Fruit fly (Drosophila melanogaster): ENCODE data around the gene nudC.

Gene nudC

DNA sequence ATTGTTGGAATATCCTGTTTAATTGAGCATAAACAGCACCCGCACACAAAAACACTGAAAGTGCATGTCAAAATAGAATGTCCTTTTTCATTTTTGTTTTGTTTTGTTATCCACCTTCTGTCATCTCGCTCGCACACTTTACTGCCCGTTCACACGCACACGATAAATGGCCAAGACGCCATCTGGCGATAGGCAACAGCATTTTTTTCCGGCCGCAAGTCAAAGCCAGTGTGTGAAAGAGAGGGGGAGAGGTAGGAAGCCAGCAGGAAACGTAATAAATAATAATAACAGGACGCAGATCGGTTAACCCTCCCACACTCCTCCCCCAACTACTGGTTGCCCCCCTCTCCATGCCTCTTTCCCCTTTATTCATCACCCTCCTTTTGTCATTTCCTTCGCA lies 34.9 kb upstream of the nudC start (continued):
- peak; percentile 23 for TF ChIP-seq CG6854 (GFP tag; optimal IDR thresholded peaks at IDR 0.05)
- peak; percentile 2 for TF ChIP-seq CG10669 (GFP tag; optimal IDR thresholded peaks at IDR 0.05)
- no peak for TF ChIP-seq CG16779 (tag; optimal IDR thresholded peaks at IDR 0.05)
- TF ChIP-seq CG6163 (GFP tag; IDR thresholded peaks at IDR 0.05), result peak; percentile 58; the same call in 2 of the 3 replicates
- TF ChIP-seq CG6792 (GFP tag; optimal IDR thresholded peaks at IDR 0.05), result peak; percentile 4
- 0 out of 2 replicates have a peak, but pooled peaks have one; percentile 7 for TF ChIP-seq CG15336 (GFP tag; IDR thresholded peaks at IDR 0.05)
- TF ChIP-seq Smox (GFP tag; optimal IDR thresholded peaks at IDR 0.05), result no peak
- TF ChIP-seq fd85E (GFP tag; optimal IDR thresholded peaks at IDR 0.05), result no peak
- no peak for TF ChIP-seq CG3032 (tag; optimal IDR thresholded peaks at IDR 0.05)
- TF ChIP-seq CG6808 (GFP tag; optimal IDR thresholded peaks at IDR 0.05), result peak; percentile 60
- no peak for TF ChIP-seq CG32006 (GFP tag; optimal IDR thresholded peaks at IDR 0.05)

dm6 chr3L:16772755-16773523 lies 31.9 kb upstream of the nudC start:
- TF ChIP-seq CG10631 (GFP tag; optimal IDR thresholded peaks at IDR 0.05) (no peak), Sox15 (GFP tag; optimal IDR thresholded peaks at IDR 0.05) (no peak), lz (GFP tag; optimal IDR thresholded peaks at IDR 0.05) (no peak), CG6276 (GFP tag; optimal IDR thresholded peaks at IDR 0.05) (no peak), fd85E (GFP tag; optimal IDR thresholded peaks at IDR 0.05) (no peak), dac (GFP tag; optimal IDR thresholded peaks at IDR 0.05) (no peak)

- peak; percentile 8 for TF ChIP-seq Eip75B (GFP tag; optimal IDR thresholded peaks at IDR 0.05)
- no peak for TF ChIP-seq CG3919 (GFP tag; optimal IDR thresholded peaks at IDR 0.05)
- no peak for TF ChIP-seq CG8319 (GFP tag; optimal IDR thresholded peaks at IDR 0.05)
- no peak for TF ChIP-seq net (GFP tag; optimal IDR thresholded peaks at IDR 0.05)
- no peak for TF ChIP-seq dac (GFP tag; optimal IDR thresholded peaks at IDR 0.05)
- TF ChIP-seq acj6 (GFP tag; optimal IDR thresholded peaks at IDR 0.05), result peak; percentile 58
- peak; percentile 34 for TF ChIP-seq CG3032 (tag; optimal IDR thresholded peaks at IDR 0.05)
- TF ChIP-seq Smox (GFP tag; optimal IDR thresholded peaks at IDR 0.05), result no peak
- no peak for TF ChIP-seq Sox102F (GFP tag; optimal IDR thresholded peaks at IDR 0.05)
- no peak for TF ChIP-seq Ets21C (GFP tag; optimal IDR thresholded peaks at IDR 0.05)
- peak; percentile 14 for TF ChIP-seq cyc (GFP tag; optimal IDR thresholded peaks at IDR 0.05)
- TF ChIP-seq CG31627 (GFP tag; optimal IDR thresholded peaks at IDR 0.05), result peak; percentile 44
- TF ChIP-seq fd59A (GFP tag; optimal IDR thresholded peaks at IDR 0.05), result no peak
- no peak for TF ChIP-seq CG6163 (GFP tag; IDR thresholded peaks at IDR 0.05)
- TF ChIP-seq svp (GFP tag), result peak; percentile 76
- no peak for TF ChIP-seq CG32006 (GFP tag; optimal IDR thresholded peaks at IDR 0.05)
- peak; percentile 48 for TF ChIP-seq Hr4 (GFP tag; optimal IDR thresholded peaks at IDR 0.05)
- peak; percentile 48 for TF ChIP-seq CG6808 (GFP tag; optimal IDR thresholded peaks at IDR 0.05)
- no peak for TF ChIP-seq fd85E (GFP tag; optimal IDR thresholded peaks at IDR 0.05)
- TF ChIP-seq CG1621 (tag; optimal IDR thresholded peaks at IDR 0.05), result no peak
- TF ChIP-seq lz (GFP tag; optimal IDR thresholded peaks at IDR 0.05), result peak; percentile 43
- peak; percentile 40 for TF ChIP-seq CG8632 (GFP tag; optimal IDR thresholded peaks at IDR 0.05)
- peak; percentile 55 for TF ChIP-seq esn (GFP tag; optimal IDR thresholded peaks at IDR 0.05)
- peak; percentile 44 for TF ChIP-seq achi (GFP tag; optimal IDR thresholded peaks at IDR 0.05)
- peak; percentile 23 for TF ChIP-seq CG11902 (GFP tag; optimal IDR thresholded peaks at IDR 0.05)
- TF ChIP-seq Eip78C (GFP tag), result peak; percentile 85
- TF ChIP-seq CG8119 (GFP tag; IDR thresholded peaks at IDR 0.05), result no peak
- TF ChIP-seq Met (GFP tag; optimal IDR thresholded peaks at IDR 0.05), result no peak
- TF ChIP-seq Lpt (GFP tag; optimal IDR thresholded peaks at IDR 0.05), result no peak
- TF ChIP-seq salr (GFP tag; optimal IDR thresholded peaks at IDR 0.05), result no peak
- TF ChIP-seq Hr39 (GFP tag; optimal IDR thresholded peaks at IDR 0.05), result peak; percentile 26
- TF ChIP-seq Sox14 (GFP tag; optimal IDR thresholded peaks at IDR 0.05), result peak; percentile 8
- TF ChIP-seq pdm3 (GFP tag; optimal IDR thresholded peaks at IDR 0.05), result peak; percentile 46
- TF ChIP-seq spab (GFP tag; optimal IDR thresholded peaks at IDR 0.05), result no peak
- peak; percentile 37 for TF ChIP-seq dsx (GFP tag; optimal IDR thresholded peaks at IDR 0.05; ENCODE audit: poor library complexity, severe bottlenecking)
- TF ChIP-seq Eip93F (GFP tag; optimal IDR thresholded peaks at IDR 0.05), result peak; percentile 8
- peak; percentile 11 for TF ChIP-seq Sox15 (GFP tag; optimal IDR thresholded peaks at IDR 0.05)
- TF ChIP-seq CG11294 (GFP tag; IDR thresholded peaks at IDR 0.05), result no peak; the same call in 1 of the 2 replicates
- no peak for TF ChIP-seq CG9139 (GFP tag; optimal IDR thresholded peaks at IDR 0.05)
Observed at dm6 chr3L:16779704-16780173, 25.1 kb upstream of the nudC start, which contains the start of the genes mus302 and CG9705. Gene mus302 (minus strand): TSS chr3L:16779736. Gene CG9705 (plus strand): TSS chr3L:16780100.

Data from whole organism, prepupa.